Worm (Caenorhabditis elegans): ENCODE measurements around the gene F46H5.7.

The F46H5.7 gene

DNA sequence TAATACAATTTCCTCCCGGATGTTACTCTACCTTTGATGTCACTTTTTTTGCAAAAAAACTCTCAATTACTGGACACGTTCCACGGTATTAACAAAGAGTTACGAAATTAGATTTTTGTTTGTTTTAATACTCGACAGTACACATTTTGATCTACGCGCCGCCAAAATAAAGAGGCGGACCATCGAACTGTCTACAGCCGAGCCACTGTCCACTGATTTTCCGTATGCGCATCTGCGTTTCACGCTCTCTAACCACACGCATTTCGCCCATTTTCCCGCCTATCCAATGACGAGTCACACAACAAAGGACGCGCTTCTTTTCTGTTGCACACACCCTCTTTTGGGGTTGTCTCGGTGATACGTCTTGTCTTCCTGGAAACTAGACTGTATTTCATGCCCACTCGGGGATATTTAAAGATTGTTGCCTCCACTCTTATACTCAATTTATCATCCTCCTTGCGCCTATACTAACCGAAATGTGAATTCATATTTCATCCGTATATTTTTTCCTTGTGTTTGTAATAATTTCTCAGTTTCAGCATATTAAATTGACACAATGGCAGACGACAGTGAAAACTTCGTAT lies 42.9 kb downstream of the F46H5.7 start, which contains the start of gene C55B6.1:
Gene C55B6.1, plus strand, starts transcription at position 534 of the 584 bp plus-strand sequence.
- TF ChIP-seq snpc-3.4 (tag; optimal IDR thresholded peaks at IDR 0.05) = no peak
- TF ChIP-seq bed-2 (GFP tag; IDR thresholded peaks at IDR 0.05) = no peak
- TF ChIP-seq C17E4.6 (GFP tag; IDR thresholded peaks at IDR 0.05) = no peak
- no peak for TF ChIP-seq pbrm-1 (GFP tag; IDR thresholded peaks at IDR 0.05)
- TF ChIP-seq ceh-79 (tag; optimal IDR thresholded peaks at IDR 0.05) = no peak
- no peak for TF ChIP-seq ama-1 (optimal IDR thresholded peaks at IDR 0.05)
- TF ChIP-seq ama-1 (GFP tag; optimal IDR thresholded peaks at IDR 0.05) = no peak
- no peak for TF ChIP-seq F39B2.1 (GFP tag; IDR thresholded peaks at IDR 0.05)
- TF ChIP-seq F57A8.1 (GFP tag; optimal IDR thresholded peaks at IDR 0.05) = no peak
- TF ChIP-seq ztf-3 (GFP tag; optimal IDR thresholded peaks at IDR 0.05) = no peak
- TF ChIP-seq hmg-1.2 (GFP tag; IDR thresholded peaks at IDR 0.05) = peak; percentile 49
- TF ChIP-seq aptf-2 (GFP tag; conservative IDR thresholded peaks at IDR 0.05) = 0 out of 2 replicates have a peak, but pooled peaks have one; percentile 18
- no peak for TF ChIP-seq nhr-90 (tag; optimal IDR thresholded peaks at IDR 0.05)
- TF ChIP-seq tbx-9 (tag; optimal IDR thresholded peaks at IDR 0.05; ENCODE audit: borderline replicate concordance) = no peak
- TF ChIP-seq lir-1 (GFP tag; conservative IDR thresholded peaks at IDR 0.05) = no peak
- TF ChIP-seq ets-4 (GFP tag; optimal IDR thresholded peaks at IDR 0.05) = no peak
- TF ChIP-seq zfh-2 (GFP tag; conservative IDR thresholded peaks at IDR 0.05) = no peak
- TF ChIP-seq ZK185.1 (tag; optimal IDR thresholded peaks at IDR 0.05; ENCODE audit: poor library complexity, severe bottlenecking) = no peak
- TF ChIP-seq F49E8.2 (tag; optimal IDR thresholded peaks at IDR 0.05; ENCODE audit: insufficient read depth) = no peak
- TF ChIP-seq lin-54 (GFP tag; optimal IDR thresholded peaks at IDR 0.05) = no peak
- TF ChIP-seq F10E7.11 (tag; optimal IDR thresholded peaks at IDR 0.05) = no peak
- no peak for TF ChIP-seq nhr-27 (tag; optimal IDR thresholded peaks at IDR 0.05)
- no peak for TF ChIP-seq nfyb-1 (GFP tag; IDR thresholded peaks at IDR 0.05)
- 0 out of 2 replicates have a peak, but pooled peaks have one; percentile 26 for TF ChIP-seq hsf-1 (GFP tag; IDR thresholded peaks at IDR 0.05)
- TF ChIP-seq egl-18 (GFP tag; IDR thresholded peaks at IDR 0.05) = no peak
- TF ChIP-seq Y53F4B.3 (GFP tag; IDR thresholded peaks at IDR 0.05) = no peak
- TF ChIP-seq F33H1.4 (GFP tag; IDR thresholded peaks at IDR 0.05) = no peak
- TF ChIP-seq efl-1 (GFP tag; optimal IDR thresholded peaks at IDR 0.05) = peak; percentile 36
- no peak for TF ChIP-seq rec-8 (tag; optimal IDR thresholded peaks at IDR 0.05)
- TF ChIP-seq cebp-2 (GFP tag; IDR thresholded peaks at IDR 0.05) = no peak
- TF ChIP-seq B0019.2 (GFP tag; conservative IDR thresholded peaks at IDR 0.05) = no peak
- no peak for TF ChIP-seq B0336.3 (GFP tag; IDR thresholded peaks at IDR 0.05)
- TF ChIP-seq T07F8.4 (tag; optimal IDR thresholded peaks at IDR 0.05) = no peak
- TF ChIP-seq atf-7 (tag; optimal IDR thresholded peaks at IDR 0.05) = no peak
- TF ChIP-seq dox-1 (GFP tag; IDR thresholded peaks at IDR 0.05) = peak; percentile 40; the same call in 1 of the 2 replicates
- no peak for TF ChIP-seq madf-3 (GFP tag; IDR thresholded peaks at IDR 0.05)
- no peak for TF ChIP-seq gei-17 (GFP tag; optimal IDR thresholded peaks at IDR 0.05)
- no peak for TF ChIP-seq hlh-26 (GFP tag; conservative IDR thresholded peaks at IDR 0.05)
- TF ChIP-seq xnd-1 (tag; optimal IDR thresholded peaks at IDR 0.05) = no peak
- no peak for TF ChIP-seq lin-40 (tag; optimal IDR thresholded peaks at IDR 0.05)
- TF ChIP-seq lag-1 (GFP tag; IDR thresholded peaks at IDR 0.05) = no peak
- TF ChIP-seq nfya-2 (GFP tag; IDR thresholded peaks at IDR 0.05) = no peak
- no peak for TF ChIP-seq T26A5.8 (tag; optimal IDR thresholded peaks at IDR 0.05)
- no peak for TF ChIP-seq F22D6.2 (tag; optimal IDR thresholded peaks at IDR 0.05)
- TF ChIP-seq fkh-3 (tag; optimal IDR thresholded peaks at IDR 0.05) = no peak
- TF ChIP-seq pha-4 (tag; optimal IDR thresholded peaks at IDR 0.05) = no peak
- peak; percentile 22 for TF ChIP-seq madf-8 (GFP tag; conservative IDR thresholded peaks at IDR 0.05)
- no peak for TF ChIP-seq egrh-3 (GFP tag; IDR thresholded peaks at IDR 0.05)
- TF ChIP-seq akir-1 (GFP tag; optimal IDR thresholded peaks at IDR 0.05) = no peak
